Fruit fly (Drosophila melanogaster): Measurements from ENCODE around the gene Task6.

Task6 gene

dm6 chr3R:13686371-13687211, 12.2 kb upstream of the Task6 start, which contains the start of gene omd (continued):
- TF ChIP-seq CG7987 (GFP tag; optimal IDR thresholded peaks at IDR 0.05) (peak; percentile 84), dimm (GFP tag; IDR thresholded peaks at IDR 0.05) (no peak), CG31441 (GFP tag; IDR thresholded peaks at IDR 0.05) (no peak), Hr39 (optimal IDR thresholded peaks at IDR 0.05) (no peak), CG11247 (GFP tag; IDR thresholded peaks at IDR 0.05) (peak; percentile 74), Myb (GFP tag; optimal IDR thresholded peaks at IDR 0.05) (peak; percentile 28), Blimp-1 (GFP tag; optimal IDR thresholded peaks at IDR 0.05) (no peak), mam (GFP tag; optimal IDR thresholded peaks at IDR 0.05) (no peak), stwl (tag; optimal IDR thresholded peaks at IDR 0.05) (no peak), CG8281 (tag; optimal IDR thresholded peaks at IDR 0.05) (peak; percentile 16), CG1792 (GFP tag; optimal IDR thresholded peaks at IDR 0.05) (peak; percentile 52), nerfin-2 (GFP tag; IDR thresholded peaks at IDR 0.05; ENCODE audit: partially characterized antibody) (no peak), H2.0 (GFP tag; IDR thresholded peaks at IDR 0.05) (0 out of 2 replicates have a peak, but pooled peaks have one; percentile 28), CG17802 (tag; optimal IDR thresholded peaks at IDR 0.05) (no peak), Meics (GFP tag; optimal IDR thresholded peaks at IDR 0.05) (peak; percentile 66), sna (GFP tag; IDR thresholded peaks at IDR 0.05; ENCODE audit: partially characterized antibody) (no peak), Sox100B (GFP tag; optimal IDR thresholded peaks at IDR 0.05) (peak; percentile 70), Elba2 (GFP tag; optimal IDR thresholded peaks at IDR 0.05) (no peak), seq (GFP tag; IDR thresholded peaks at IDR 0.05) (peak; percentile 51), kay (GFP tag; optimal IDR thresholded peaks at IDR 0.05) (peak; percentile 79), CG17385 (GFP tag; optimal IDR thresholded peaks at IDR 0.05) (peak; percentile 61), CG4730 (GFP tag; IDR thresholded peaks at IDR 0.05) (no peak), Poxn (GFP tag; IDR thresholded peaks at IDR 0.05) (peak; percentile 19; the same call in 1 of the 2 replicates), D (optimal IDR thresholded peaks at IDR 0.05) (no peak), D (GFP tag; optimal IDR thresholded peaks at IDR 0.05) (peak; percentile 66), NC2β (GFP tag; optimal IDR thresholded peaks at IDR 0.05) (peak; percentile 64), CG18599 (GFP tag; optimal IDR thresholded peaks at IDR 0.05) (peak; percentile 88), CG4820 (GFP tag; optimal IDR thresholded peaks at IDR 0.05) (peak; percentile 23), CG7839 (tag; optimal IDR thresholded peaks at IDR 0.05) (no peak), ci (GFP tag; IDR thresholded peaks at IDR 0.05) (peak; percentile 78; the same call in 2 of the 3 replicates), Dad (GFP tag; optimal IDR thresholded peaks at IDR 0.05) (peak; percentile 22), CG6854 (GFP tag; optimal IDR thresholded peaks at IDR 0.05) (peak; percentile 72), pho (GFP tag; optimal IDR thresholded peaks at IDR 0.05) (peak; percentile 33), CG15514 (GFP tag; optimal IDR thresholded peaks at IDR 0.05) (no peak), CG15601 (tag; optimal IDR thresholded peaks at IDR 0.05) (no peak), tap (tag; optimal IDR thresholded peaks at IDR 0.05) (no peak), Rx (GFP tag; IDR thresholded peaks at IDR 0.05) (no peak), CG14710 (tag; optimal IDR thresholded peaks at IDR 0.05) (peak; percentile 50), CG8924 (tag; optimal IDR thresholded peaks at IDR 0.05) (peak; percentile 62), pzg (GFP tag; optimal IDR thresholded peaks at IDR 0.05) (peak; percentile 11), ac (GFP tag; optimal IDR thresholded peaks at IDR 0.05) (peak; percentile 74), CG11504 (tag; optimal IDR thresholded peaks at IDR 0.05) (no peak), Fer1 (GFP tag; optimal IDR thresholded peaks at IDR 0.05) (peak; percentile 78), CG5245 (GFP tag; optimal IDR thresholded peaks at IDR 0.05) (peak; percentile 33), CG30020 (tag; optimal IDR thresholded peaks at IDR 0.05) (no peak), Nf-YC (tag; optimal IDR thresholded peaks at IDR 0.05) (no peak), dysf (GFP tag; IDR thresholded peaks at IDR 0.05) (peak; percentile 60; the same call in 2 of the 3 replicates), ssp (GFP tag; IDR thresholded peaks at IDR 0.05) (peak; percentile 18; the same call in 1 of the 2 replicates), CG10565 (GFP tag; optimal IDR thresholded peaks at IDR 0.05) (no peak)
